Worm (Caenorhabditis elegans) whole organism, L3 larva: Measurements from ENCODE around the gene F49C12.9.

ENCODE experiments used
- lsy-12 ChIP-seq: sonication (generic microtip); optimal IDR thresholded peaks from 2 replicates; lab custom pipeline; 2016; ENCODE audit warnings: mild to moderate bottlenecking, missing genetic modification characterization, missing compliant biosample characterization

The F49C12.9 gene

DNA sequence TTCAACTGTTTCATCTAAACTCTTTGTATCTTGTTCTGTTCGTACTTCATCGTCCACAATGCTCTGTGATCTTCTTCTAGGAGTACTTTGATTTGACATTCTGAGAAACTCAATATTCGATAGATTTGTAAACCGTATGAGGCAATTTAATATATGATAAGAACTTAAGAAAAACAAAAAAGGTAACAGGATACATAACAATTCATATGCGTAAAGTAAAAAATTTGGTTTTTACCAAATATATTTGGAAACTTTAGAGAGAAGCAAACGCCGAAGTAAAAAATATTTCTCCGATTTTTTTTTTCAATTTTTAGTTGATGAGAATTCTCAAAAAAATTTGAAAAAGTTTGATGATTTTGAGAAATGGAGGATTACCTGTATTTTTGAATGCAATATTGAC lies 49.6 kb downstream of the F49C12.9 start, which contains the start of gene Y11D7A.19:
TSS of gene Y11D7A.19 (minus strand) at position 101 of the 400 bp plus-strand sequence.
- TF ChIP-seq lsy-12, result no peak
